Worm (Caenorhabditis elegans): ENCODE results near the gene srg-37.

Gene srg-37

ce11 chrX:14214520-14215023 is 20.3 kb downstream of the srg-37 start, which contains the start of gene K06G5.1:
TSS of gene K06G5.1 (plus strand) at chrX:14214973.
- TF ChIP-seq sma-9 (GFP tag; optimal IDR thresholded peaks at IDR 0.05), result peak; percentile 60
- no peak for TF ChIP-seq sma-9 (tag; optimal IDR thresholded peaks at IDR 0.05)
- TF ChIP-seq fos-1 (tag; optimal IDR thresholded peaks at IDR 0.05), result peak; percentile 99
- TF ChIP-seq unc-39 (tag; optimal IDR thresholded peaks at IDR 0.05), result no peak
- no peak for TF ChIP-seq C34F6.9 (tag; optimal IDR thresholded peaks at IDR 0.05)
- TF ChIP-seq gmeb-1 (tag; optimal IDR thresholded peaks at IDR 0.05), result peak; percentile 35
- no peak for TF ChIP-seq ama-1 (optimal IDR thresholded peaks at IDR 0.05)
- peak; percentile 21 for TF ChIP-seq F13H6.1 (tag; optimal IDR thresholded peaks at IDR 0.05)
- peak; percentile 71 for TF ChIP-seq crh-2 (tag; optimal IDR thresholded peaks at IDR 0.05)
- TF ChIP-seq skn-1 (tag; optimal IDR thresholded peaks at IDR 0.05), result peak; percentile 25
- TF ChIP-seq Y55F3AM.14 (GFP tag; optimal IDR thresholded peaks at IDR 0.05), result no peak

- TF ChIP-seq unc-39 (tag; optimal IDR thresholded peaks at IDR 0.05), result no peak
- TF ChIP-seq peb-1 (tag; optimal IDR thresholded peaks at IDR 0.05), result no peak
- TF ChIP-seq fos-1 (tag; optimal IDR thresholded peaks at IDR 0.05), result peak; percentile 17
- TF ChIP-seq ZK546.5 (tag; optimal IDR thresholded peaks at IDR 0.05), result no peak
- TF ChIP-seq mbf-1 (tag; optimal IDR thresholded peaks at IDR 0.05), result no peak
- no peak for TF ChIP-seq ceh-82 (tag; optimal IDR thresholded peaks at IDR 0.05)
- no peak for TF ChIP-seq egl-27 (tag; optimal IDR thresholded peaks at IDR 0.05)
- TF ChIP-seq sma-3 (GFP tag; optimal IDR thresholded peaks at IDR 0.05), result no peak
Observed at ce11 chrX:14213314-14213713, 21.5 kb downstream of the srg-37 start.

ce11 chrX:14207942-14208341 is 26.9 kb downstream of the srg-37 start, which contains the start of gene ceh-37:
TSS of gene ceh-37 (minus strand) at chrX:14208000.
- TF ChIP-seq mbf-1 (tag; optimal IDR thresholded peaks at IDR 0.05), result no peak
- TF ChIP-seq crh-2 (tag; optimal IDR thresholded peaks at IDR 0.05), result peak; percentile 37
- TF ChIP-seq nhr-23 (tag; optimal IDR thresholded peaks at IDR 0.05), result no peak
- peak; percentile 60 for TF ChIP-seq fos-1 (tag; optimal IDR thresholded peaks at IDR 0.05)
- TF ChIP-seq nhr-12 (tag; optimal IDR thresholded peaks at IDR 0.05), result no peak
- no peak for TF ChIP-seq Y55F3AM.14 (GFP tag; optimal IDR thresholded peaks at IDR 0.05)
- no peak for TF ChIP-seq mab-5 (tag; optimal IDR thresholded peaks at IDR 0.05)
- no peak for TF ChIP-seq blmp-1 (tag; optimal IDR thresholded peaks at IDR 0.05; ENCODE audit: insufficient read depth)
- TF ChIP-seq zag-1 (tag; optimal IDR thresholded peaks at IDR 0.05), result no peak

ce11 chrX:14206321-14206720 is 28.5 kb downstream of the srg-37 start:
- peak; percentile 67 for TF ChIP-seq fos-1 (tag; optimal IDR thresholded peaks at IDR 0.05)
- TF ChIP-seq mbf-1 (tag; optimal IDR thresholded peaks at IDR 0.05), result no peak

- TF ChIP-seq mbf-1 (tag; optimal IDR thresholded peaks at IDR 0.05) (no peak), nhr-6 (tag; optimal IDR thresholded peaks at IDR 0.05) (no peak), gmeb-1 (tag; optimal IDR thresholded peaks at IDR 0.05) (peak; percentile 32), sma-3 (GFP tag; optimal IDR thresholded peaks at IDR 0.05) (no peak), dmd-4 (tag; optimal IDR thresholded peaks at IDR 0.05) (no peak), lin-39 (tag; optimal IDR thresholded peaks at IDR 0.05) (no peak), fos-1 (tag; optimal IDR thresholded peaks at IDR 0.05) (peak; percentile 42), nhr-10 (tag; optimal IDR thresholded peaks at IDR 0.05) (no peak), lsy-2 (tag; optimal IDR thresholded peaks at IDR 0.05) (peak in 1 of 2 experiments; percentile 45), mdl-1 (tag; optimal IDR thresholded peaks at IDR 0.05) (no peak), nhr-25 (tag; optimal IDR thresholded peaks at IDR 0.05) (no peak), crh-2 (tag; optimal IDR thresholded peaks at IDR 0.05) (no peak), unc-39 (tag; optimal IDR thresholded peaks at IDR 0.05) (no peak), aly-2 (tag; optimal IDR thresholded peaks at IDR 0.05) (no peak), snpc-4 (tag; optimal IDR thresholded peaks at IDR 0.05) (no peak), lin-13 (GFP tag; optimal IDR thresholded peaks at IDR 0.05) (no peak), elt-3 (tag; optimal IDR thresholded peaks at IDR 0.05) (no peak), blmp-1 (tag; optimal IDR thresholded peaks at IDR 0.05; ENCODE audit: insufficient read depth) (no peak), nhr-21 (tag; optimal IDR thresholded peaks at IDR 0.05) (no peak), zag-1 (tag; optimal IDR thresholded peaks at IDR 0.05) (no peak), Y55F3AM.14 (GFP tag; optimal IDR thresholded peaks at IDR 0.05) (no peak), mab-5 (tag; optimal IDR thresholded peaks at IDR 0.05) (no peak), nhr-129 (tag; optimal IDR thresholded peaks at IDR 0.05) (no peak), sma-9 (GFP tag; optimal IDR thresholded peaks at IDR 0.05) (peak; percentile 72), sma-9 (tag; optimal IDR thresholded peaks at IDR 0.05) (no peak), unc-62 (GFP tag; optimal IDR thresholded peaks at IDR 0.05) (no peak), peb-1 (tag; optimal IDR thresholded peaks at IDR 0.05) (no peak), unc-55 (GFP tag; optimal IDR thresholded peaks at IDR 0.05) (no peak), ama-1 (optimal IDR thresholded peaks at IDR 0.05) (no peak), C34F6.9 (tag; optimal IDR thresholded peaks at IDR 0.05) (no peak)
Observed at ce11 chrX:14194251-14194650, 40.6 kb downstream of the srg-37 start.

All from whole organism, L2 larva.